Worm (Caenorhabditis elegans) whole organism, L1 larva: ENCODE measurements around the gene hmit-1.2.

Source experiments
- ama-1 ChIP-seq: fragments of 150-350 bp; optimal IDR thresholded peaks from 2 replicates; lab custom pipeline; 2014
- dpl-1 ChIP-seq, 3 experiments: fragments of 150-350 bp in 2 of 3; sonication (generic microtip) in 1 of 3; optimal IDR thresholded peaks; 2 replicates each; lab custom pipeline; 2014 to 2017; ENCODE audit warnings: missing biosample characterization in 3 of 3, missing genetic modification characterization in 3 of 3, missing genetic modification reagents in 3 of 3

DNA sequence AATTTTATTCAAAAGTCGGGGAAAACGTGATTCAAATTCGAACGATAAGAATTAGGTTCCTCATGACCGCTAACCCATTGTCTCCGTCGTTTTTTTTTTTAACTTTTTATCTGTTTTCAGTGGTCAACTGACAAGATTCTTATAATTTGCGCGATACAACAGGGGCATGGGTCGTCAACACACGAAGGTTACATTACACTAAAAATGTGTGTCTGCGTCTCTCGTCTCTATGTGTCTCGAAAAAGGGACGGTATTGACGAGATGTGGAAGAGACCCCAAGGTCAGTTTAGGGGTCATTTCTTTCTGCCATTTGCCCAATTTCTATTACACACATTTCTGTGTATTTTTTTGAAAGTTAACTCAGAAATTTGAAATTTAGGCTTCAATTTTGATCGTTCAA is 44.9 kb downstream of the hmit-1.2 start:
- TF ChIP-seq dpl-1 (GFP tag; optimal IDR thresholded peaks at IDR 0.05; lab: Kevin White, UChicago) (peak in 1 of 3 experiments; percentile 15), ama-1 (lab: Kevin White, UChicago) (no peak)
